Fruit fly (Drosophila melanogaster): Measurements from ENCODE around the gene Ggt-1.

The Ggt-1 gene

dm6 chrX:18460318-18460717, 52.0 kb downstream of the Ggt-1 start, which contains the start of gene CG43843:
Gene CG43843 (minus strand): TSS chrX:18460418.
- TF ChIP-seq sens (GFP tag) (peak; percentile 37), C15 (GFP tag; IDR thresholded peaks at IDR 0.05) (no peak), stwl (tag; optimal IDR thresholded peaks at IDR 0.05) (peak; percentile 19)

All from whole organism, embryonic.